Fruit fly (Drosophila melanogaster) whole organism, prepupa: Measurements from ENCODE around the gene Uck.

Experiments used
- Blimp-1 ChIP-seq: fragments of 200-800 bp; sonication (Bioruptor generic); optimal IDR thresholded peaks from 3 replicates; lab custom pipeline; 2017; ENCODE audit warnings: missing biosample characterization, missing genetic modification characterization, mild to moderate bottlenecking, moderate library complexity, missing genetic modification reagents
- CG10631 ChIP-seq: fragments of 200-800 bp; sonication (Bioruptor generic); optimal IDR thresholded peaks from 2 replicates; lab custom pipeline; 2016; ENCODE audit warnings: missing biosample characterization, missing genetic modification characterization
- CG10669 ChIP-seq: fragments of 200-800 bp; sonication (Bioruptor generic); optimal IDR thresholded peaks from 3 replicates; lab custom pipeline; 2018; ENCODE audit warnings: missing biosample characterization, mild to moderate bottlenecking, missing genetic modification characterization, moderate library complexity
- CG11294 ChIP-seq: fragments of 200-800 bp; sonication (Bioruptor generic); IDR thresholded peaks from 2 replicates; pipeline ENCODE4 v1.3.6; 2022; ENCODE audit warnings: missing biosample characterization, missing genetic modification characterization
- CG11762 ChIP-seq: fragments of 200-800 bp; sonication (Bioruptor generic); optimal IDR thresholded peaks from 3 replicates; lab custom pipeline; 2016; ENCODE audit warnings: missing biosample characterization, missing genetic modification characterization; ENCODE audit not compliant: insufficient read depth
- CG15336 ChIP-seq: fragments of 200-800 bp; sonication (Bioruptor generic); IDR thresholded peaks from 2 replicates; pipeline ENCODE4 v1.3.6; 2022; ENCODE audit warnings: missing biosample characterization, missing genetic modification characterization
- CG1621 ChIP-seq: fragments of 200-800 bp; sonication (Bioruptor generic); optimal IDR thresholded peaks from 3 replicates; lab custom pipeline; 2018; ENCODE audit warnings: missing biosample characterization, mild to moderate bottlenecking, missing genetic modification characterization
- CG3032 ChIP-seq: fragments of 200-800 bp; optimal IDR thresholded peaks from 2 replicates; lab custom pipeline; 2019; ENCODE audit warnings: missing biosample characterization, mild to moderate bottlenecking, missing genetic modification characterization, moderate library complexity
- CG31627 ChIP-seq: fragments of 200-800 bp; sonication (Bioruptor generic); optimal IDR thresholded peaks from 3 replicates; lab custom pipeline; 2016; ENCODE audit warnings: missing biosample characterization, missing genetic modification characterization
- CG32006 ChIP-seq: fragments of 200-800 bp; sonication (Bioruptor generic); optimal IDR thresholded peaks from 3 replicates; lab custom pipeline; 2017; ENCODE audit warnings: missing biosample characterization, mild to moderate bottlenecking, missing genetic modification characterization
- CG34406 ChIP-seq: fragments of 200-800 bp; sonication (Bioruptor generic); optimal IDR thresholded peaks from 3 replicates; lab custom pipeline; 2016; ENCODE audit warnings: missing biosample characterization, missing genetic modification characterization
- CG3919 ChIP-seq: fragments of 200-800 bp; sonication (Bioruptor generic); optimal IDR thresholded peaks from 3 replicates; lab custom pipeline; 2016; ENCODE audit warnings: missing biosample characterization, missing genetic modification characterization
- CG4318 ChIP-seq: fragments of 200-800 bp; sonication (Bioruptor generic); optimal IDR thresholded peaks from 3 replicates; lab custom pipeline; 2017; ENCODE audit warnings: missing biosample characterization, mild to moderate bottlenecking, missing genetic modification characterization
- CG6163 ChIP-seq: fragments of 200-800 bp; sonication (Bioruptor generic); IDR thresholded peaks from 3 replicates; pipeline ENCODE4 v1.3.6; 2022; ENCODE audit warnings: missing biosample characterization, missing genetic modification characterization
- CG6276 ChIP-seq: fragments of 200-800 bp; sonication (Bioruptor generic); optimal IDR thresholded peaks from 2 replicates; lab custom pipeline; 2017; ENCODE audit warnings: missing biosample characterization, mild to moderate bottlenecking, missing genetic modification characterization
- CG6792 ChIP-seq: fragments of 200-800 bp; sonication (Bioruptor generic); optimal IDR thresholded peaks from 3 replicates; lab custom pipeline; 2016; ENCODE audit warnings: missing biosample characterization, missing genetic modification characterization
- CG6808 ChIP-seq: fragments of 200-800 bp; sonication (Bioruptor generic); optimal IDR thresholded peaks from 3 replicates; lab custom pipeline; 2017; ENCODE audit warnings: missing biosample characterization, missing genetic modification characterization, mild to moderate bottlenecking, moderate library complexity, missing genetic modification reagents
- CG6854 ChIP-seq: fragments of 200-800 bp; sonication (Bioruptor generic); optimal IDR thresholded peaks from 2 replicates; lab custom pipeline; 2017; ENCODE audit warnings: missing biosample characterization, mild to moderate bottlenecking, missing genetic modification characterization
- CG7368 ChIP-seq: fragments of 200-800 bp; sonication (Bioruptor generic); optimal IDR thresholded peaks from 3 replicates; lab custom pipeline; 2016; ENCODE audit warnings: missing biosample characterization, missing genetic modification characterization
- CG8319 ChIP-seq: fragments of 200-800 bp; sonication (Bioruptor generic); optimal IDR thresholded peaks from 3 replicates; lab custom pipeline; 2016; ENCODE audit warnings: missing biosample characterization, missing genetic modification characterization
- Eip78C ChIP-seq: fragments of 200-800 bp; sonication (Bioruptor generic); peaks from one replicate; lab custom pipeline; 2016; ENCODE audit warnings: missing biosample characterization, missing genetic modification characterization
- Eip93F ChIP-seq: fragments of 200-800 bp; sonication (Bioruptor generic); optimal IDR thresholded peaks from 2 replicates; lab custom pipeline; 2016; ENCODE audit warnings: missing biosample characterization, mild to moderate bottlenecking, missing genetic modification characterization
- Gug ChIP-seq: fragments of 200-800 bp; sonication (Bioruptor generic); IDR thresholded peaks from 2 replicates; pipeline ENCODE4 v1.3.6; 2022; ENCODE audit warnings: missing biosample characterization, missing genetic modification characterization
- Hr38 ChIP-seq: sonication (Bioruptor generic); optimal IDR thresholded peaks from 2 replicates; lab custom pipeline; 2016; ENCODE audit warnings: missing biosample characterization, missing genetic modification characterization
- Lpt ChIP-seq: fragments of 200-800 bp; sonication (Bioruptor generic); optimal IDR thresholded peaks from 3 replicates; lab custom pipeline; 2016; ENCODE audit warnings: missing biosample characterization, missing genetic modification characterization
- OdsH ChIP-seq: fragments of 200-800 bp; sonication (Bioruptor generic); optimal IDR thresholded peaks from 3 replicates; lab custom pipeline; 2016; ENCODE audit warnings: missing biosample characterization, missing genetic modification characterization
- Smox ChIP-seq: fragments of 200-800 bp; sonication (Bioruptor generic); optimal IDR thresholded peaks from 3 replicates; lab custom pipeline; 2016; ENCODE audit warnings: missing biosample characterization, missing genetic modification characterization
- Sox102F ChIP-seq: fragments of 200-800 bp; sonication (Bioruptor generic); optimal IDR thresholded peaks from 2 replicates; lab custom pipeline; 2016; ENCODE audit warnings: missing biosample characterization, mild to moderate bottlenecking, missing genetic modification characterization
- Sox14 ChIP-seq: fragments of 200-800 bp; sonication (Bioruptor generic); optimal IDR thresholded peaks from 3 replicates; lab custom pipeline; 2016; ENCODE audit warnings: missing biosample characterization, missing genetic modification characterization
- Sox15 ChIP-seq: fragments of 200-800 bp; sonication (Bioruptor generic); optimal IDR thresholded peaks from 3 replicates; lab custom pipeline; 2016; ENCODE audit warnings: missing biosample characterization, missing genetic modification characterization
- achi ChIP-seq: fragments of 200-800 bp; sonication (Bioruptor generic); optimal IDR thresholded peaks from 3 replicates; lab custom pipeline; 2016; ENCODE audit warnings: missing biosample characterization, missing genetic modification characterization
- acj6 ChIP-seq: fragments of 200-800 bp; sonication (Bioruptor generic); optimal IDR thresholded peaks from 3 replicates; lab custom pipeline; 2016; ENCODE audit warnings: missing biosample characterization, missing genetic modification characterization
- cyc ChIP-seq: fragments of 200-800 bp; sonication (Bioruptor generic); optimal IDR thresholded peaks from 3 replicates; lab custom pipeline; 2016; ENCODE audit warnings: missing biosample characterization, missing genetic modification characterization
- dac ChIP-seq: fragments of 200-800 bp; sonication (Bioruptor generic); optimal IDR thresholded peaks from 2 replicates; lab custom pipeline; 2017; ENCODE audit warnings: missing biosample characterization, mild to moderate bottlenecking, missing genetic modification characterization
- dsx ChIP-seq: fragments of 200-800 bp; optimal IDR thresholded peaks from 3 replicates; lab custom pipeline; 2019; ENCODE audit warnings: missing biosample characterization, mild to moderate bottlenecking, missing genetic modification characterization, moderate library complexity; ENCODE audit not compliant: poor library complexity, severe bottlenecking
- eg ChIP-seq: fragments of 200-800 bp; sonication (Bioruptor generic); IDR thresholded peaks from 3 replicates; pipeline ENCODE4 v1.3.6; 2022; ENCODE audit warnings: missing biosample characterization, missing genetic modification characterization
- esn ChIP-seq: fragments of 200-800 bp; sonication (Bioruptor generic); optimal IDR thresholded peaks from 2 replicates; lab custom pipeline; 2016; ENCODE audit warnings: missing biosample characterization, mild to moderate bottlenecking, missing genetic modification characterization, moderate library complexity
- fd59A ChIP-seq: fragments of 200-800 bp; sonication (Bioruptor generic); optimal IDR thresholded peaks from 2 replicates; lab custom pipeline; 2017; ENCODE audit warnings: missing biosample characterization, mild to moderate bottlenecking, missing genetic modification characterization, missing genetic modification reagents
- fkh ChIP-seq: fragments of 200-800 bp; sonication (Bioruptor generic); optimal IDR thresholded peaks from 3 replicates; lab custom pipeline; 2017; ENCODE audit warnings: missing biosample characterization, mild to moderate bottlenecking, missing genetic modification characterization, moderate library complexity
- pdm3 ChIP-seq: fragments of 200-800 bp; sonication (Bioruptor generic); optimal IDR thresholded peaks from 3 replicates; lab custom pipeline; 2016; ENCODE audit warnings: missing biosample characterization, missing genetic modification characterization
- salr ChIP-seq, 2 experiments: fragments of 200-800 bp; sonication (Bioruptor generic); optimal IDR thresholded peaks; 3 replicates each; lab custom pipeline; 2016 to 2018; ENCODE audit warnings: missing biosample characterization in 2 of 2, missing genetic modification characterization in 2 of 2, mild to moderate bottlenecking in 1 of 2
- spab ChIP-seq: fragments of 200-800 bp; sonication (Bioruptor generic); optimal IDR thresholded peaks from 2 replicates; lab custom pipeline; 2017; ENCODE audit warnings: missing biosample characterization, mild to moderate bottlenecking, missing genetic modification characterization, missing genetic modification reagents
- svp ChIP-seq: fragments of 200-800 bp; sonication (Bioruptor generic); peaks from one replicate; lab custom pipeline; 2016; ENCODE audit warnings: missing biosample characterization, missing genetic modification characterization
- topi ChIP-seq: fragments of 200-800 bp; sonication (Bioruptor generic); optimal IDR thresholded peaks from 3 replicates; lab custom pipeline; 2016; ENCODE audit warnings: missing biosample characterization, missing genetic modification characterization

Uck gene

dm6 chr3R:24264414-24265363 lies 25.3 kb upstream of the Uck start (continued):
- TF ChIP-seq Sox14 (GFP tag; lab: Kevin White, UChicago), result no peak
- no peak for TF ChIP-seq fd59A
- TF ChIP-seq Eip93F, result no peak
- TF ChIP-seq fkh (GFP tag; lab: Kevin White, UChicago), result peak; percentile 59
- TF ChIP-seq CG6276 (GFP tag; lab: Kevin White, UChicago), result no peak
- no peak for TF ChIP-seq CG7368 (GFP tag; lab: Kevin White, UChicago)
- TF ChIP-seq CG4318 (GFP tag; lab: Kevin White, UChicago), result no peak
- TF ChIP-seq svp (GFP tag; lab: Kevin White, UChicago), result peak; percentile 63
- TF ChIP-seq Eip78C (GFP tag; lab: Kevin White, UChicago), result peak; percentile 69
- no peak for TF ChIP-seq CG10669 (GFP tag; lab: Kevin White, UChicago)
- TF ChIP-seq CG32006 (GFP tag; lab: Kevin White, UChicago), result no peak
- TF ChIP-seq CG1621, result no peak
- TF ChIP-seq CG15336 (GFP tag; lab: Robert Waterston, UW), result 0 out of 2 replicates have a peak, but pooled peaks have one; percentile 0
- TF ChIP-seq spab (GFP tag; lab: Kevin White, UChicago), result no peak

dm6 chr3R:24266786-24267579 lies 23.0 kb upstream of the Uck start:
- TF ChIP-seq CG31627 (GFP tag; lab: Kevin White, UChicago) (peak; percentile 62), fkh (GFP tag; lab: Kevin White, UChicago) (no peak), CG15336 (GFP tag; lab: Robert Waterston, UW) (peak; percentile 84), Gug (GFP tag; lab: Robert Waterston, UW) (peak; percentile 63; the same call in 1 of the 2 replicates), CG6792 (GFP tag; lab: Kevin White, UChicago) (peak; percentile 88), cyc (peak; percentile 68), CG11762 (GFP tag; lab: Kevin White, UChicago) (peak; percentile 84), esn (peak; percentile 89), dsx (GFP tag; lab: Kevin White, UChicago) (peak; percentile 84), Sox102F (GFP tag; lab: Kevin White, UChicago) (peak; percentile 80), OdsH (peak; percentile 88), achi (peak; percentile 90), CG6163 (GFP tag; lab: Robert Waterston, UW) (peak; percentile 69; the same call in 2 of the 3 replicates), salr (GFP tag; optimal IDR thresholded peaks at IDR 0.05; lab: Kevin White, UChicago) (peak; percentile 73 to 85), topi (GFP tag; lab: Kevin White, UChicago) (peak; percentile 80), eg (peak; percentile 62; the same call in 1 of the 3 replicates), Eip93F (peak; percentile 62), spab (GFP tag; lab: Kevin White, UChicago) (peak; percentile 89), CG34406 (GFP tag; lab: Kevin White, UChicago) (peak; percentile 88), pdm3 (GFP tag; lab: Kevin White, UChicago) (peak; percentile 82), CG6808 (GFP tag; lab: Kevin White, UChicago) (peak; percentile 93), CG8319 (GFP tag; lab: Kevin White, UChicago) (peak; percentile 88), dac (GFP tag; lab: Kevin White, UChicago) (peak; percentile 53), CG6854 (peak; percentile 62), Lpt (GFP tag; lab: Kevin White, UChicago) (peak; percentile 82), Blimp-1 (GFP tag; lab: Kevin White, UChicago) (peak; percentile 60), Sox15 (peak; percentile 79), CG3919 (GFP tag; lab: Kevin White, UChicago) (peak; percentile 86), Smox (GFP tag; lab: Kevin White, UChicago) (peak; percentile 83), CG32006 (GFP tag; lab: Kevin White, UChicago) (peak; percentile 92), fd59A (peak; percentile 91), CG3032 (tag; lab: Kevin White, UChicago) (peak; percentile 94), CG11294 (GFP tag; lab: Robert Waterston, UW) (no peak; the same call in 1 of the 2 replicates), CG10631 (GFP tag; lab: Kevin White, UChicago) (peak; percentile 89), Hr38 (no peak), acj6 (GFP tag; lab: Kevin White, UChicago) (peak; percentile 86), svp (GFP tag; lab: Kevin White, UChicago) (peak; percentile 92), CG4318 (GFP tag; lab: Kevin White, UChicago) (peak; percentile 82)
